In genomic region chrX:8211731-8212468, dm6 we compare ENCODE assay signal across 4 fruit fly cellular contexts.
A peak's percentile ranks its signal among the peaks of the same experiment; 100 is the strongest.
TF ChIP-seq lines count a peak whose summit lies in the region.

No protein-coding gene starts in this region.

- TF ChIP-seq CTCF in whole organism, embryonic (GFP tag; optimal IDR thresholded peaks at IDR 0.05; lab: Kevin White, UChicago), result no peak

TF ChIP-seq in whole organism, adult, 20 proteins besides CTCF, POLR2A, EP300 and RAD21:
- TF ChIP-seq tj (GFP tag; optimal IDR thresholded peaks at IDR 0.05; lab: Kevin White, UChicago), result peak; percentile 78
- TF ChIP-seq CG7045 (GFP tag; optimal IDR thresholded peaks at IDR 0.05; lab: Kevin White, UChicago), result no peak
- peak; percentile 49 for TF ChIP-seq CG7101 (tag; optimal IDR thresholded peaks at IDR 0.05; lab: Kevin White, UChicago)
- peak; percentile 31 for TF ChIP-seq CG11617 (GFP tag; optimal IDR thresholded peaks at IDR 0.05; lab: Kevin White, UChicago)
- peak; percentile 13 for TF ChIP-seq ovo (GFP tag; optimal IDR thresholded peaks at IDR 0.05; lab: Kevin White, UChicago)

TF ChIP-seq in whole organism, embryonic, 481 proteins besides CTCF, POLR2A, EP300 and RAD21 (continues in another document):
- TF ChIP-seq kni (GFP tag; optimal IDR thresholded peaks at IDR 0.05; lab: Kevin White, UChicago), result no peak
- peak; percentile 19 for TF ChIP-seq dmrt11E (tag; optimal IDR thresholded peaks at IDR 0.05; lab: Kevin White, UChicago)
- no peak for TF ChIP-seq gt (GFP tag; IDR thresholded peaks at IDR 0.05; lab: Robert Waterston, UW)
- peak; percentile 48 for TF ChIP-seq CG15696 (tag; optimal IDR thresholded peaks at IDR 0.05; lab: Kevin White, UChicago)
- no peak for TF ChIP-seq CG1832 (GFP tag; optimal IDR thresholded peaks at IDR 0.05; lab: Kevin White, UChicago)
- TF ChIP-seq nom (GFP tag; optimal IDR thresholded peaks at IDR 0.05; lab: Kevin White, UChicago), result peak; percentile 47
- peak; percentile 12 for TF ChIP-seq nmo (GFP tag; optimal IDR thresholded peaks at IDR 0.05; lab: Kevin White, UChicago)
- no peak for TF ChIP-seq CG9437 (GFP tag; optimal IDR thresholded peaks at IDR 0.05; lab: Kevin White, UChicago)
- TF ChIP-seq Jarid2 (GFP tag; optimal IDR thresholded peaks at IDR 0.05; lab: Kevin White, UChicago), result no peak
- no peak for TF ChIP-seq HmgD (GFP tag; optimal IDR thresholded peaks at IDR 0.05; lab: Kevin White, UChicago)
- TF ChIP-seq lola (GFP tag; optimal IDR thresholded peaks at IDR 0.05; lab: Kevin White, UChicago), result peak in 1 of 3 experiments; percentile 18
- TF ChIP-seq toy (GFP tag; IDR thresholded peaks at IDR 0.05; lab: Robert Waterston, UW), result no peak
- no peak for TF ChIP-seq nau (GFP tag; optimal IDR thresholded peaks at IDR 0.05; lab: Kevin White, UChicago)
- TF ChIP-seq amos (GFP tag; IDR thresholded peaks at IDR 0.05; lab: Robert Waterston, UW; ENCODE audit: partially characterized antibody), result no peak
- TF ChIP-seq NK7.1 (GFP tag; optimal IDR thresholded peaks at IDR 0.05; lab: Kevin White, UChicago), result no peak
- TF ChIP-seq Hey (tag; optimal IDR thresholded peaks at IDR 0.05; lab: Kevin White, UChicago), result no peak
- TF ChIP-seq ems (GFP tag; optimal IDR thresholded peaks at IDR 0.05; lab: Kevin White, UChicago), result no peak
- peak; percentile 21 for TF ChIP-seq CG1603 (tag; optimal IDR thresholded peaks at IDR 0.05; lab: Kevin White, UChicago)
- TF ChIP-seq vnd (GFP tag; IDR thresholded peaks at IDR 0.05; lab: Robert Waterston, UW; ENCODE audit: partially characterized antibody), result no peak
- TF ChIP-seq bsh (GFP tag; optimal IDR thresholded peaks at IDR 0.05; lab: Kevin White, UChicago), result peak in 1 of 2 experiments; percentile 33
- peak; percentile 46 for TF ChIP-seq CG10979 (tag; optimal IDR thresholded peaks at IDR 0.05; lab: Kevin White, UChicago)
- no peak for TF ChIP-seq tll (GFP tag; optimal IDR thresholded peaks at IDR 0.05; lab: Kevin White, UChicago)
- TF ChIP-seq crc (GFP tag; optimal IDR thresholded peaks at IDR 0.05; lab: Kevin White, UChicago), result no peak
- no peak for TF ChIP-seq Dbx (GFP tag; IDR thresholded peaks at IDR 0.05; lab: Robert Waterston, UW)
- no peak for TF ChIP-seq eyg (GFP tag; optimal IDR thresholded peaks at IDR 0.05; lab: Kevin White, UChicago)
- TF ChIP-seq Asciz (GFP tag; optimal IDR thresholded peaks at IDR 0.05; lab: Kevin White, UChicago), result no peak
- TF ChIP-seq sens (GFP tag; lab: Kevin White, UChicago), result peak; percentile 48
- TF ChIP-seq CG4328 (GFP tag; optimal IDR thresholded peaks at IDR 0.05; lab: Kevin White, UChicago), result no peak
- 0 out of 3 replicates have a peak, but pooled peaks have one; percentile 21 for TF ChIP-seq row (GFP tag; IDR thresholded peaks at IDR 0.05; lab: Robert Waterston, UW)
- no peak for TF ChIP-seq dati (GFP tag; IDR thresholded peaks at IDR 0.05; lab: Robert Waterston, UW)

TF ChIP-seq in whole organism, prepupa, 60 proteins besides CTCF, POLR2A, EP300 and RAD21 (continues in another document):
- TF ChIP-seq CG3919 (GFP tag; optimal IDR thresholded peaks at IDR 0.05; lab: Kevin White, UChicago) (peak; percentile 57), dac (GFP tag; optimal IDR thresholded peaks at IDR 0.05; lab: Kevin White, UChicago) (peak; percentile 47), ss (GFP tag; optimal IDR thresholded peaks at IDR 0.05; lab: Kevin White, UChicago) (peak; percentile 58 to 65), CG9139 (GFP tag; optimal IDR thresholded peaks at IDR 0.05; lab: Kevin White, UChicago) (peak; percentile 27), esn (GFP tag; optimal IDR thresholded peaks at IDR 0.05; lab: Kevin White, UChicago) (peak; percentile 17), CG6276 (GFP tag; optimal IDR thresholded peaks at IDR 0.05; lab: Kevin White, UChicago) (peak; percentile 41), CG3032 (tag; optimal IDR thresholded peaks at IDR 0.05; lab: Kevin White, UChicago) (peak; percentile 77), Hr39 (GFP tag; optimal IDR thresholded peaks at IDR 0.05; lab: Kevin White, UChicago) (no peak), Ets96B (tag; optimal IDR thresholded peaks at IDR 0.05; lab: Kevin White, UChicago) (peak; percentile 77), CG8632 (GFP tag; optimal IDR thresholded peaks at IDR 0.05; lab: Kevin White, UChicago) (peak; percentile 22), Eip75B (GFP tag; optimal IDR thresholded peaks at IDR 0.05; lab: Kevin White, UChicago) (peak; percentile 47), CG15336 (GFP tag; IDR thresholded peaks at IDR 0.05; lab: Robert Waterston, UW) (peak; percentile 54), CG8119 (GFP tag; IDR thresholded peaks at IDR 0.05; lab: Robert Waterston, UW) (peak; percentile 75), spab (GFP tag; optimal IDR thresholded peaks at IDR 0.05; lab: Kevin White, UChicago) (peak; percentile 64), topi (GFP tag; optimal IDR thresholded peaks at IDR 0.05; lab: Kevin White, UChicago) (no peak), OdsH (GFP tag; optimal IDR thresholded peaks at IDR 0.05; lab: Kevin White, UChicago) (peak; percentile 50), CG11902 (GFP tag; optimal IDR thresholded peaks at IDR 0.05; lab: Kevin White, UChicago) (no peak), Sox102F (GFP tag; optimal IDR thresholded peaks at IDR 0.05; lab: Kevin White, UChicago) (no peak), achi (GFP tag; optimal IDR thresholded peaks at IDR 0.05; lab: Kevin White, UChicago) (peak; percentile 54), CG16779 (tag; optimal IDR thresholded peaks at IDR 0.05; lab: Kevin White, UChicago) (peak; percentile 13), CG7368 (GFP tag; optimal IDR thresholded peaks at IDR 0.05; lab: Kevin White, UChicago) (no peak), Met (GFP tag; optimal IDR thresholded peaks at IDR 0.05; lab: Kevin White, UChicago) (no peak), Lpt (GFP tag; optimal IDR thresholded peaks at IDR 0.05; lab: Kevin White, UChicago) (peak; percentile 48), Blimp-1 (GFP tag; optimal IDR thresholded peaks at IDR 0.05; lab: Kevin White, UChicago) (no peak), CG1621 (tag; optimal IDR thresholded peaks at IDR 0.05; lab: Kevin White, UChicago) (peak; percentile 60), CG34406 (GFP tag; optimal IDR thresholded peaks at IDR 0.05; lab: Kevin White, UChicago) (peak; percentile 29), fd59A (GFP tag; optimal IDR thresholded peaks at IDR 0.05; lab: Kevin White, UChicago) (peak; percentile 72), dsx (GFP tag; optimal IDR thresholded peaks at IDR 0.05; lab: Kevin White, UChicago; ENCODE audit: poor library complexity, severe bottlenecking) (peak; percentile 53), fkh (GFP tag; optimal IDR thresholded peaks at IDR 0.05; lab: Kevin White, UChicago) (no peak), CG10631 (GFP tag; optimal IDR thresholded peaks at IDR 0.05; lab: Kevin White, UChicago) (peak; percentile 70), CG6808 (GFP tag; optimal IDR thresholded peaks at IDR 0.05; lab: Kevin White, UChicago) (peak; percentile 79)

TF ChIP-seq in whole organism, pupa, 21 proteins besides CTCF, POLR2A, EP300 and RAD21:
- TF ChIP-seq CG8301 (tag; optimal IDR thresholded peaks at IDR 0.05; lab: Kevin White, UChicago) (peak; percentile 71), CG34367 (tag; optimal IDR thresholded peaks at IDR 0.05; lab: Kevin White, UChicago) (peak; percentile 62), CG12605 (GFP tag; IDR thresholded peaks at IDR 0.05; lab: Robert Waterston, UW) (no peak), Ets98B (GFP tag; IDR thresholded peaks at IDR 0.05; lab: Robert Waterston, UW) (peak; percentile 56), CG13204 (GFP tag; optimal IDR thresholded peaks at IDR 0.05; lab: Kevin White, UChicago) (peak; percentile 55), gl (tag; optimal IDR thresholded peaks at IDR 0.05; lab: Kevin White, UChicago) (peak; percentile 6), CG8159 (tag; optimal IDR thresholded peaks at IDR 0.05; lab: Kevin White, UChicago) (peak; percentile 80), Pif1B (GFP tag; optimal IDR thresholded peaks at IDR 0.05; lab: Kevin White, UChicago) (peak; percentile 49), CG14655 (GFP tag; optimal IDR thresholded peaks at IDR 0.05; lab: Kevin White, UChicago) (peak; percentile 81), EcR (GFP tag; optimal IDR thresholded peaks at IDR 0.05; lab: Kevin White, UChicago) (no peak), CG10348 (GFP tag; IDR thresholded peaks at IDR 0.05; lab: Robert Waterston, UW) (no peak), CG15710 (tag; optimal IDR thresholded peaks at IDR 0.05; lab: Kevin White, UChicago) (peak; percentile 77), CG32121 (GFP tag; IDR thresholded peaks at IDR 0.05; lab: Robert Waterston, UW) (no peak), fd96Ca (GFP tag; IDR thresholded peaks at IDR 0.05; lab: Robert Waterston, UW) (peak; percentile 72; the same call in 2 of the 3 replicates), CG9948 (tag; optimal IDR thresholded peaks at IDR 0.05; lab: Kevin White, UChicago) (peak; percentile 80), CG4496 (GFP tag; IDR thresholded peaks at IDR 0.05; lab: Robert Waterston, UW) (peak; percentile 67), CG17806 (tag; optimal IDR thresholded peaks at IDR 0.05; lab: Kevin White, UChicago) (peak; percentile 72), D1 (tag; optimal IDR thresholded peaks at IDR 0.05; lab: Kevin White, UChicago) (peak; percentile 5), Pif1A (GFP tag; optimal IDR thresholded peaks at IDR 0.05; lab: Kevin White, UChicago) (peak; percentile 51)
TF ChIP-seq in whole organism, pupa: peak in this region for 15.
